Fruit fly (Drosophila melanogaster) S2 (cell line): ENCODE results near the gene tj.

Source experiments
- CG8478 ChIP-seq: fragments of >200 bp; optimal IDR thresholded peaks from 2 replicates; lab custom pipeline; 2018
- CTCF ChIP-seq, 2 experiments: fragments of >200 bp; optimal IDR thresholded peaks; 2 replicates each; lab custom pipeline; 2018

- TF ChIP-seq CG8478 = no peak
- TF ChIP-seq CTCF (optimal IDR thresholded peaks at IDR 0.05; lab: Kevin White, UChicago) = no peak
Measured at dm6 chr2L:19469090-19469489, 5.0 kb downstream of the tj start.
